Fruit fly (Drosophila melanogaster) whole organism, embryonic: ENCODE measurements around the gene CecB.

Experiments
- Atf3 ChIP-seq: fragments of 200-800 bp; sonication (Bioruptor generic); optimal IDR thresholded peaks from 3 replicates; lab custom pipeline; 2016; ENCODE audit warnings: missing biosample characterization, missing genetic modification characterization
- Awh ChIP-seq: fragments of 200-800 bp; sonication (Bioruptor generic); IDR thresholded peaks from 2 replicates; pipeline ENCODE4, ENCODE4 v1.3.6; 2022; ENCODE audit warnings: missing biosample characterization, missing genetic modification characterization
- CG10267 ChIP-seq: fragments of 200-800 bp; sonication (Bioruptor generic); optimal IDR thresholded peaks from 2 replicates; lab custom pipeline; 2018; ENCODE audit warnings: missing biosample characterization, mild to moderate bottlenecking, missing genetic modification characterization, moderate library complexity
- CG12155 ChIP-seq: fragments of 200-800 bp; sonication (Bioruptor generic); optimal IDR thresholded peaks from 3 replicates; lab custom pipeline; 2016; ENCODE audit warnings: missing biosample characterization, missing genetic modification characterization
- CG13296 ChIP-seq: fragments of 200-800 bp; sonication (Bioruptor generic); optimal IDR thresholded peaks from 3 replicates; lab custom pipeline; 2018; ENCODE audit warnings: missing biosample characterization, mild to moderate bottlenecking, missing genetic modification characterization
- CG14441 ChIP-seq: fragments of 200-800 bp; sonication (Bioruptor generic); IDR thresholded peaks from 2 replicates; pipeline ENCODE4 v1.3.6; 2022; ENCODE audit warnings: missing biosample characterization, missing genetic modification characterization
- CG16815 ChIP-seq: fragments of 200-800 bp; sonication (Bioruptor generic); optimal IDR thresholded peaks from 3 replicates; lab custom pipeline; 2017; ENCODE audit warnings: missing biosample characterization, mild to moderate bottlenecking, missing genetic modification characterization
- CG17361 ChIP-seq: fragments of 200-800 bp; sonication (Bioruptor generic); IDR thresholded peaks from 3 replicates; pipeline ENCODE4 v1.3.6; 2022; ENCODE audit warnings: missing biosample characterization, missing genetic modification characterization
- CG17385 ChIP-seq: fragments of 200-800 bp; sonication (Bioruptor generic); optimal IDR thresholded peaks from 3 replicates; lab custom pipeline; 2018; ENCODE audit warnings: missing biosample characterization, mild to moderate bottlenecking, missing genetic modification characterization
- CG17912 ChIP-seq: fragments of 200-800 bp; sonication (Bioruptor generic); optimal IDR thresholded peaks from 2 replicates; lab custom pipeline; 2018; ENCODE audit warnings: missing biosample characterization, mild to moderate bottlenecking, missing genetic modification characterization
- CG18011 ChIP-seq: fragments of 200-800 bp; sonication (Bioruptor generic); optimal IDR thresholded peaks from 2 replicates; lab custom pipeline; 2017; ENCODE audit warnings: missing biosample characterization, missing genetic modification characterization, mild to moderate bottlenecking, moderate library complexity, missing genotype
- CG2120 ChIP-seq: fragments of 200-800 bp; sonication (Bioruptor generic); optimal IDR thresholded peaks from 3 replicates; lab custom pipeline; 2016; ENCODE audit warnings: missing biosample characterization, missing genetic modification characterization
- CG31365 ChIP-seq: fragments of 200-800 bp; sonication (Bioruptor generic); optimal IDR thresholded peaks from 2 replicates; lab custom pipeline; 2018; ENCODE audit warnings: missing biosample characterization, mild to moderate bottlenecking, missing genetic modification characterization
- CG32532 ChIP-seq: fragments of 200-800 bp; sonication (Bioruptor generic); IDR thresholded peaks from 2 replicates; pipeline ENCODE4 v1.3.6; 2022; ENCODE audit warnings: missing biosample characterization, missing genetic modification characterization
- CG32767 ChIP-seq: fragments of 200-800 bp; sonication (Bioruptor generic); IDR thresholded peaks from 2 replicates; pipeline ENCODE4 v1.3.6; 2022; ENCODE audit warnings: missing biosample characterization, missing genetic modification characterization
- CG32772 ChIP-seq: fragments of 200-800 bp; sonication (Bioruptor generic); IDR thresholded peaks from 2 replicates; pipeline ENCODE4 v1.3.6; 2022; ENCODE audit warnings: missing biosample characterization, missing genetic modification characterization
- CG34224 ChIP-seq: fragments of 200-800 bp; sonication (Bioruptor generic); IDR thresholded peaks from 3 replicates; pipeline ENCODE4 v1.3.6; 2022; ENCODE audit warnings: missing biosample characterization, missing genetic modification characterization; ENCODE audit not compliant: partially characterized antibody
- CG6175 ChIP-seq: fragments of 200-800 bp; sonication (Bioruptor generic); IDR thresholded peaks from 3 replicates; pipeline ENCODE4 v1.3.6; 2022; ENCODE audit warnings: missing biosample characterization, missing genetic modification characterization
- CG6654 ChIP-seq: fragments of 200-800 bp; sonication (Bioruptor generic); optimal IDR thresholded peaks from 2 replicates; lab custom pipeline; 2017; ENCODE audit warnings: missing biosample characterization, mild to moderate bottlenecking, missing genetic modification characterization
- CG7357 ChIP-seq: fragments of 200-800 bp; sonication (Bioruptor generic); IDR thresholded peaks from 3 replicates; pipeline ENCODE4 v1.3.6; 2022; ENCODE audit warnings: missing biosample characterization, missing genetic modification characterization
- CG7987 ChIP-seq: fragments of 200-800 bp; sonication (Bioruptor generic); optimal IDR thresholded peaks from 2 replicates; lab custom pipeline; 2018; ENCODE audit warnings: missing biosample characterization, mild to moderate bottlenecking, missing genetic modification characterization, moderate library complexity
- CG9609 ChIP-seq: fragments of 200-800 bp; sonication (Bioruptor generic); optimal IDR thresholded peaks from 3 replicates; lab custom pipeline; 2016; ENCODE audit warnings: missing biosample characterization, missing genetic modification characterization
- CrebB ChIP-seq: fragments of 200-800 bp; sonication (Bioruptor generic); optimal IDR thresholded peaks from 3 replicates; lab custom pipeline; 2018; ENCODE audit warnings: missing biosample characterization, mild to moderate bottlenecking, missing genetic modification characterization
- D ChIP-seq, 2 experiments: fragments of 200-800 bp in 1 of 2; fragments of >200 bp in 1 of 2; sonication (Bioruptor generic) in 1 of 2; optimal IDR thresholded peaks; 2 replicates in 1 of 2; 3 replicates in 1 of 2; lab custom pipeline; 2017; ENCODE audit warnings: mild to moderate bottlenecking in 1 of 2, missing biosample characterization in 1 of 2, missing genetic modification characterization in 1 of 2, missing genetic modification reagents in 1 of 2
- D19B ChIP-seq: fragments of 200-800 bp; sonication (Bioruptor generic); optimal IDR thresholded peaks from 2 replicates; lab custom pipeline; 2017; ENCODE audit warnings: missing biosample characterization, mild to moderate bottlenecking, missing genetic modification characterization
- Hsf ChIP-seq: fragments of 200-800 bp; sonication (Bioruptor generic); optimal IDR thresholded peaks from 3 replicates; lab custom pipeline; 2016; ENCODE audit warnings: missing biosample characterization, missing genetic modification characterization
- Jarid2 ChIP-seq: fragments of 200-800 bp; sonication (Bioruptor generic); optimal IDR thresholded peaks from 3 replicates; lab custom pipeline; 2017; ENCODE audit warnings: mild to moderate bottlenecking, missing biosample characterization, missing genetic modification reagents, missing genetic modification characterization
- NK7.1 ChIP-seq: fragments of 200-800 bp; sonication (Bioruptor generic); optimal IDR thresholded peaks from 3 replicates; lab custom pipeline; 2016; ENCODE audit warnings: missing biosample characterization, missing genetic modification characterization
- ash1 ChIP-seq: fragments of 200-800 bp; sonication (Bioruptor generic); optimal IDR thresholded peaks from 2 replicates; lab custom pipeline; 2018; ENCODE audit warnings: missing biosample characterization, mild to moderate bottlenecking, missing genetic modification characterization
- bab2 ChIP-seq: fragments of 200-800 bp; sonication (Bioruptor generic); optimal IDR thresholded peaks from 2 replicates; lab custom pipeline; 2016; ENCODE audit warnings: missing biosample characterization, missing genetic modification characterization
- br ChIP-seq: fragments of >200 bp; optimal IDR thresholded peaks from 2 replicates; lab custom pipeline; 2017
- ci ChIP-seq: fragments of 200-800 bp; sonication (Bioruptor generic); IDR thresholded peaks from 3 replicates; pipeline ENCODE4 v1.3.6; 2022; ENCODE audit warnings: missing biosample characterization, missing genetic modification characterization
- dimm ChIP-seq: fragments of 200-800 bp; sonication (Bioruptor generic); IDR thresholded peaks from 2 replicates; pipeline ENCODE4 v1.3.6; 2022; ENCODE audit warnings: missing biosample characterization, missing genetic modification characterization
- eyg ChIP-seq: fragments of 200-800 bp; sonication (Bioruptor generic); optimal IDR thresholded peaks from 3 replicates; lab custom pipeline; 2016; ENCODE audit warnings: missing biosample characterization, missing genetic modification characterization
- fru ChIP-seq: fragments of >200 bp; optimal IDR thresholded peaks from 2 replicates; lab custom pipeline; 2017
- h ChIP-seq: fragments of >200 bp; optimal IDR thresholded peaks from 2 replicates; lab custom pipeline; 2017
- ham ChIP-seq: fragments of 200-800 bp; sonication (Bioruptor generic); IDR thresholded peaks from 2 replicates; pipeline ENCODE4 v1.3.6; 2022; ENCODE audit warnings: missing biosample characterization, missing genetic modification characterization
- inv ChIP-seq: fragments of 200-800 bp; sonication (Bioruptor generic); IDR thresholded peaks from 2 replicates; pipeline ENCODE4 v1.3.6; 2022; ENCODE audit warnings: missing biosample characterization, missing genetic modification characterization; ENCODE audit not compliant: partially characterized antibody
- jumu ChIP-seq: fragments of 200-800 bp; sonication (Bioruptor generic); optimal IDR thresholded peaks from 3 replicates; lab custom pipeline; 2016; ENCODE audit warnings: missing biosample characterization, missing genetic modification characterization
- knrl ChIP-seq: fragments of 200-800 bp; sonication (Bioruptor generic); IDR thresholded peaks from 3 replicates; pipeline ENCODE4 v1.3.6; 2022; ENCODE audit warnings: missing biosample characterization, missing genetic modification characterization; ENCODE audit not compliant: partially characterized antibody
- lov ChIP-seq, 2 experiments: fragments of 200-800 bp in 1 of 2; fragments of >200 bp in 1 of 2; sonication (Bioruptor generic) in 1 of 2; IDR thresholded peaks in 1 of 2; optimal IDR thresholded peaks in 1 of 2; 2 replicates in 1 of 2; 3 replicates in 1 of 2; pipeline versions ENCODE4 v1.3.6 to Lab custom; 2017 to 2022; ENCODE audit warnings: missing biosample characterization in 1 of 2, missing genetic modification characterization in 1 of 2
- odd ChIP-seq: fragments of 200-800 bp; sonication (Bioruptor generic); optimal IDR thresholded peaks from 2 replicates; lab custom pipeline; 2017; ENCODE audit warnings: missing biosample characterization, mild to moderate bottlenecking, missing genetic modification characterization
- org-1 ChIP-seq: fragments of 200-800 bp; sonication (Bioruptor generic); optimal IDR thresholded peaks from 2 replicates; lab custom pipeline; 2017; ENCODE audit warnings: missing biosample characterization, missing genetic modification characterization
- otp ChIP-seq: fragments of 200-800 bp; sonication (Bioruptor generic); IDR thresholded peaks from 3 replicates; pipeline ENCODE4, ENCODE4 v1.3.6; 2022; ENCODE audit warnings: missing biosample characterization, missing genetic modification characterization
- pan ChIP-seq, 4 experiments: fragments of >200 bp in 3 of 4; fragments of 200-800 bp in 1 of 4; sonication (Bioruptor generic) in 1 of 4; optimal IDR thresholded peaks in 3 of 4; IDR thresholded peaks in 1 of 4; 2 replicates each; pipeline versions ENCODE4 v1.3.6 to Lab custom; 2017 to 2022; ENCODE audit warnings: missing biosample characterization in 2 of 4, missing genetic modification characterization in 2 of 4, mixed read lengths in 1 of 4
- sna ChIP-seq: fragments of 200-800 bp; sonication (Bioruptor generic); IDR thresholded peaks from 2 replicates; pipeline ENCODE4 v1.3.6; 2022; ENCODE audit warnings: missing biosample characterization, missing genetic modification characterization; ENCODE audit not compliant: partially characterized antibody
- wdn ChIP-seq: fragments of 200-800 bp; sonication (Bioruptor generic); IDR thresholded peaks from 2 replicates; pipeline ENCODE4 v1.3.6; 2022; ENCODE audit warnings: missing biosample characterization, missing genetic modification characterization
- zf30C ChIP-seq: fragments of 200-800 bp; sonication (Bioruptor generic); optimal IDR thresholded peaks from 3 replicates; lab custom pipeline; 2018; ENCODE audit warnings: missing biosample characterization, mild to moderate bottlenecking, missing genetic modification characterization

The CecB gene

dm6 chr3R:30203104-30203986, 10.3 kb downstream of the CecB start (continued):
- TF ChIP-seq CG6175 (GFP tag; lab: Robert Waterston, UW) (peak; percentile 62; the same call in 2 of the 3 replicates), CG17912 (GFP tag; lab: Kevin White, UChicago) (peak; percentile 59), NK7.1 (GFP tag; lab: Kevin White, UChicago) (peak; percentile 97), br (no peak), Awh (GFP tag; lab: Robert Waterston, UW) (peak; percentile 90), Atf3 (peak; percentile 85), CG9609 (peak; percentile 95), CG10267 (tag; lab: Kevin White, UChicago) (peak; percentile 91), pan (optimal IDR thresholded peaks at IDR 0.05; lab: Kevin White, UChicago) (no peak), pan (GFP tag; optimal IDR thresholded peaks at IDR 0.05 in 1 of 2, IDR thresholded peaks at IDR 0.05 in 1 of 2) (peak in 1 of 2 experiments; percentile 91), inv (no peak), CG14441 (GFP tag; lab: Robert Waterston, UW) (peak; percentile 92), CrebB (peak; percentile 78), CG13296 (GFP tag; lab: Kevin White, UChicago) (peak; percentile 94), CG18011 (GFP tag; lab: Kevin White, UChicago) (peak; percentile 69), bab2 (GFP tag; lab: Kevin White, UChicago) (peak; percentile 99), odd (peak; percentile 90), h (lab: Kevin White, UChicago) (no peak), ham (peak; percentile 74), CG7987 (GFP tag; lab: Kevin White, UChicago) (peak; percentile 88), CG32772 (GFP tag; lab: Robert Waterston, UW) (peak; percentile 94), lov (optimal IDR thresholded peaks at IDR 0.05; lab: Kevin White, UChicago) (no peak), lov (GFP tag; IDR thresholded peaks at IDR 0.05; lab: Robert Waterston, UW) (0 out of 3 replicates have a peak, but pooled peaks have one; percentile 3), CG32532 (GFP tag; lab: Robert Waterston, UW) (peak; percentile 91), CG34224 (GFP tag; lab: Robert Waterston, UW) (peak; percentile 32; the same call in 1 of the 3 replicates), dimm (peak; percentile 94), CG32767 (GFP tag; lab: Robert Waterston, UW) (peak; percentile 93), fru (lab: Kevin White, UChicago) (no peak), D (optimal IDR thresholded peaks at IDR 0.05; lab: Kevin White, UChicago) (no peak), D (GFP tag; optimal IDR thresholded peaks at IDR 0.05; lab: Kevin White, UChicago) (peak; percentile 97), CG6654 (peak; percentile 91), CG7357 (GFP tag; lab: Robert Waterston, UW) (peak; percentile 88), org-1 (GFP tag; lab: Kevin White, UChicago) (peak; percentile 96), sna (0 out of 2 replicates have a peak, but pooled peaks have one; percentile 23), otp (GFP tag; lab: Robert Waterston, UW) (peak; percentile 97), wdn (peak; percentile 84), Hsf (GFP tag; lab: Kevin White, UChicago) (peak; percentile 93), CG16815 (GFP tag; lab: Kevin White, UChicago) (peak; percentile 84), ci (GFP tag; lab: Robert Waterston, UW) (peak; percentile 80), zf30C (no peak), knrl (no peak), CG2120 (GFP tag; lab: Kevin White, UChicago) (peak; percentile 97), CG17385 (GFP tag; lab: Kevin White, UChicago) (peak; percentile 84), ash1 (GFP tag; lab: Kevin White, UChicago) (peak; percentile 76), jumu (GFP tag; lab: Kevin White, UChicago) (peak; percentile 97), CG12155 (GFP tag; lab: Kevin White, UChicago) (peak; percentile 89), Jarid2 (peak; percentile 77), D19B (GFP tag; lab: Kevin White, UChicago) (peak; percentile 93), CG31365 (tag; lab: Kevin White, UChicago) (peak; percentile 89), CG17361 (GFP tag; lab: Robert Waterston, UW) (peak; percentile 96), eyg (GFP tag; lab: Kevin White, UChicago) (peak; percentile 97)
